Worm (Caenorhabditis elegans) whole organism, L4 larva: ENCODE results near the gene ztf-30.
A peak's percentile ranks its signal among the peaks of the same experiment; 100 is the strongest.

Experiments used
- D1046.2 ChIP-seq: fragments of 200-800 bp; sonication (Bioruptor generic); IDR thresholded peaks from 2 replicates; pipeline ENCODE4 v1.3.6; 2022; ENCODE audit warnings: missing genetic modification characterization, missing compliant biosample characterization
- F26F4.8 ChIP-seq: fragments of 200-800 bp; sonication (Bioruptor generic); conservative IDR thresholded peaks from 2 replicates; pipeline ENCODE4 v1.3.6; 2022; ENCODE audit warnings: missing genetic modification characterization, missing compliant biosample characterization
- F37D6.2 ChIP-seq: sonication (generic microtip); optimal IDR thresholded peaks from 2 replicates; lab custom pipeline; 2016; ENCODE audit warnings: mild to moderate bottlenecking, missing genetic modification characterization, missing compliant biosample characterization
- F44E2.7 ChIP-seq: fragments of 200-800 bp; sonication (Bioruptor generic); IDR thresholded peaks from 2 replicates; pipeline ENCODE4 v2.1.2; 2022; ENCODE audit warnings: missing genetic modification characterization, missing compliant biosample characterization
- T20F7.1 ChIP-seq: fragments of 200-800 bp; sonication (Bioruptor generic); optimal IDR thresholded peaks from 2 replicates; lab custom pipeline; 2018; ENCODE audit warnings: mild to moderate bottlenecking, missing genetic modification characterization, missing compliant biosample characterization
- T26A8.4 ChIP-seq: fragments of 200-800 bp; sonication (Bioruptor generic); IDR thresholded peaks from 2 replicates; pipeline ENCODE4 v1.3.6; 2022; ENCODE audit warnings: missing genetic modification characterization, missing compliant biosample characterization
- Y105C5A.15 ChIP-seq: fragments of 200-800 bp; sonication (Bioruptor generic); IDR thresholded peaks from 2 replicates; pipeline ENCODE4 v1.3.6; 2022; ENCODE audit warnings: missing genetic modification characterization, missing compliant biosample characterization
- aha-1 ChIP-seq: fragments of 150-350 bp; peaks from one replicate; lab custom pipeline; 2014; ENCODE audit warnings: missing biosample characterization, missing genetic modification characterization
- ceh-20 ChIP-seq: fragments of 200-800 bp; sonication (Bioruptor generic); IDR thresholded peaks from 2 replicates; pipeline ENCODE4 v1.3.6; 2022; ENCODE audit warnings: missing genetic modification reagents, missing genetic modification characterization, missing compliant biosample characterization
- ceh-44 ChIP-seq: fragments of 200-800 bp; sonication (Bioruptor generic); IDR thresholded peaks from 2 replicates; pipeline ENCODE4 v1.3.6; 2022; ENCODE audit warnings: missing genetic modification reagents, missing genetic modification characterization, missing compliant biosample characterization
- ceh-62 ChIP-seq: sonication (generic microtip); optimal IDR thresholded peaks from 2 replicates; lab custom pipeline; 2017; ENCODE audit warnings: missing biosample characterization, missing genetic modification characterization
- ctbp-1 ChIP-seq: fragments of 200-800 bp; sonication (Bioruptor generic); IDR thresholded peaks from 2 replicates; pipeline ENCODE4 v1.3.6; 2022; ENCODE audit warnings: missing genetic modification reagents, missing genetic modification characterization, missing compliant biosample characterization
- daf-16 ChIP-seq, 3 experiments: sonication (generic microtip); optimal IDR thresholded peaks; 2 replicates each; lab custom pipeline; 2016 to 2017; ENCODE audit warnings: missing genetic modification characterization in 3 of 3, missing genetic modification reagents in 3 of 3, mild to moderate bottlenecking in 2 of 3, missing compliant biosample characterization in 2 of 3, missing biosample characterization in 1 of 3, moderate library complexity in 1 of 3
- daf-8 ChIP-seq: fragments of 200-800 bp; sonication (Bioruptor generic); IDR thresholded peaks from 2 replicates; pipeline ENCODE4 v1.3.6; 2022; ENCODE audit warnings: missing genetic modification characterization, missing compliant biosample characterization
- dmd-8 ChIP-seq: fragments of 200-800 bp; sonication (Bioruptor generic); IDR thresholded peaks from 2 replicates; pipeline ENCODE4 v1.3.6; 2022; ENCODE audit warnings: missing genetic modification characterization, missing compliant biosample characterization
- dmd-9 ChIP-seq: fragments of 200-800 bp; sonication (Bioruptor generic); IDR thresholded peaks from 2 replicates; pipeline ENCODE4 v1.3.6; 2022; ENCODE audit warnings: missing genetic modification reagents, missing genetic modification characterization, missing compliant biosample characterization
- egl-27 ChIP-seq: sonication (generic microtip); optimal IDR thresholded peaks from 3 replicates; lab custom pipeline; 2017; ENCODE audit warnings: missing biosample characterization, missing genetic modification reagents, missing genetic modification characterization
- hmg-1.1 ChIP-seq: fragments of 200-800 bp; sonication (Bioruptor generic); IDR thresholded peaks from 2 replicates; pipeline ENCODE4 v1.3.6; 2022; ENCODE audit warnings: missing genetic modification reagents, missing genetic modification characterization, missing compliant biosample characterization
- lim-7 ChIP-seq: fragments of 200-800 bp; sonication (Bioruptor generic); IDR thresholded peaks from 2 replicates; pipeline ENCODE4 v1.3.6; 2022; ENCODE audit warnings: missing genetic modification characterization, missing compliant biosample characterization
- lsy-2 ChIP-seq, 2 experiments: fragments of 150-350 bp in 1 of 2; sonication (generic microtip) in 1 of 2; optimal IDR thresholded peaks; 2 replicates each; lab custom pipeline; 2014 to 2017; ENCODE audit warnings: missing biosample characterization in 2 of 2, missing genetic modification characterization in 2 of 2
- madf-5 ChIP-seq, 2 experiments: fragments of 200-800 bp; sonication (Bioruptor generic); IDR thresholded peaks; 2 replicates each; pipeline ENCODE4 v1.3.6; 2022; ENCODE audit warnings: missing compliant biosample characterization in 2 of 2, missing genetic modification characterization in 2 of 2
- madf-9 ChIP-seq: fragments of 200-800 bp; sonication (Bioruptor generic); conservative IDR thresholded peaks from 2 replicates; pipeline ENCODE4 v1.3.6; 2022; ENCODE audit warnings: missing genetic modification reagents, missing genetic modification characterization, missing compliant biosample characterization
- mdl-1 ChIP-seq, 2 experiments: fragments of 150-350 bp in 1 of 2; sonication (generic microtip) in 1 of 2; optimal IDR thresholded peaks; 2 replicates each; lab custom pipeline; 2014 to 2017; ENCODE audit warnings: missing biosample characterization in 2 of 2, missing genetic modification characterization in 2 of 2
- mes-2 ChIP-seq: sonication (generic microtip); optimal IDR thresholded peaks from 2 replicates; lab custom pipeline; 2016; ENCODE audit warnings: missing genotype, mild to moderate bottlenecking, missing genetic modification characterization, missing compliant biosample characterization; ENCODE audit not compliant: poor library complexity, severe bottlenecking
- mxl-2 ChIP-seq: fragments of 200-800 bp; sonication (Bioruptor generic); conservative IDR thresholded peaks from 2 replicates; pipeline ENCODE4 v1.3.6; 2022; ENCODE audit warnings: missing genetic modification reagents, missing genetic modification characterization, missing compliant biosample characterization
- nhr-25 ChIP-seq: sonication (generic microtip); optimal IDR thresholded peaks from 2 replicates; lab custom pipeline; 2017; ENCODE audit warnings: missing genetic modification characterization, mild to moderate bottlenecking, missing compliant biosample characterization, antibody characterized with exemption, moderate library complexity, borderline replicate concordance; ENCODE audit not compliant: insufficient read depth
- nhr-41 ChIP-seq: fragments of 200-800 bp; sonication (Bioruptor generic); IDR thresholded peaks from 2 replicates; pipeline ENCODE4 v1.3.6; 2022; ENCODE audit warnings: missing genetic modification reagents, missing genetic modification characterization, missing compliant biosample characterization
- nhr-48 ChIP-seq: sonication (generic microtip); optimal IDR thresholded peaks from 2 replicates; lab custom pipeline; 2016; ENCODE audit warnings: mild to moderate bottlenecking, missing genetic modification characterization, missing compliant biosample characterization
- nhr-76 ChIP-seq: fragments of 150-350 bp; optimal IDR thresholded peaks from 2 replicates; lab custom pipeline; 2014; ENCODE audit warnings: missing biosample characterization, missing genetic modification characterization
- pha-4 ChIP-seq, 2 experiments: fragments of 150-350 bp in 1 of 2; fragments of 200-800 bp in 1 of 2; sonication (Bioruptor generic) in 1 of 2; IDR thresholded peaks in 1 of 2; optimal IDR thresholded peaks in 1 of 2; 2 replicates each; pipeline versions ENCODE4 v1.3.6 to Lab custom; 2014 to 2022; ENCODE audit warnings: missing genetic modification characterization in 2 of 2, missing genetic modification reagents in 2 of 2, missing biosample characterization in 1 of 2, missing compliant biosample characterization in 1 of 2
- saeg-2 ChIP-seq: fragments of 200-800 bp; sonication (Bioruptor generic); IDR thresholded peaks from 2 replicates; pipeline ENCODE4 v1.3.6; 2022; ENCODE audit warnings: missing genetic modification reagents, missing genetic modification characterization, missing compliant biosample characterization
- snpc-1.2 ChIP-seq: fragments of 200-800 bp; sonication (Bioruptor generic); IDR thresholded peaks from 2 replicates; pipeline ENCODE4 v1.3.6; 2022; ENCODE audit warnings: missing genetic modification reagents, missing genetic modification characterization, missing compliant biosample characterization
- unc-130 ChIP-seq: sonication (generic microtip); optimal IDR thresholded peaks from 2 replicates; lab custom pipeline; 2016; ENCODE audit warnings: missing genetic modification reagents, missing genetic modification characterization, missing compliant biosample characterization
- unc-39 ChIP-seq: sonication (generic microtip); optimal IDR thresholded peaks from 2 replicates; lab custom pipeline; 2017; ENCODE audit warnings: missing biosample characterization, missing genetic modification characterization
- unc-62 ChIP-seq, 3 experiments: fragments of 150-350 bp in 1 of 3; sonication (generic microtip); optimal IDR thresholded peaks in 2 of 3; peaks in 1 of 3; 1 replicate in 1 of 3; 2 replicates in 2 of 3; lab custom pipeline; 2014 to 2017; ENCODE audit warnings: missing biosample characterization in 3 of 3, missing genetic modification characterization in 3 of 3, missing genetic modification reagents in 3 of 3, missing genotype in 1 of 3
- vab-7 ChIP-seq: fragments of 200-800 bp; sonication (Bioruptor generic); IDR thresholded peaks from 2 replicates; pipeline ENCODE4 v1.3.6; 2022; ENCODE audit warnings: missing genetic modification reagents, missing genetic modification characterization, missing compliant biosample characterization

Gene ztf-30

ce11 chrIII:8597770-8598169 lies at the start of gene ztf-30:
Gene ztf-30, minus strand, starts transcription at chrIII:8597870.
- TF ChIP-seq ceh-62 (no peak), nhr-48 (tag; lab: Kevin White, UChicago) (no peak), pha-4 (GFP tag; IDR thresholded peaks at IDR 0.05; lab: Robert Waterston, UW) (no peak), pha-4 (tag; optimal IDR thresholded peaks at IDR 0.05; lab: Kevin White, UChicago) (no peak), ctbp-1 (no peak), egl-27 (tag; lab: Kevin White, UChicago) (no peak), mxl-2 (GFP tag; lab: Robert Waterston, UW) (no peak), nhr-41 (GFP tag; lab: Robert Waterston, UW) (no peak), madf-5 (GFP tag; IDR thresholded peaks at IDR 0.05; lab: Robert Waterston, UW) (no peak), daf-8 (GFP tag; lab: Robert Waterston, UW) (no peak), saeg-2 (GFP tag; lab: Robert Waterston, UW) (no peak), F37D6.2 (tag; lab: Kevin White, UChicago) (no peak), Y105C5A.15 (no peak), dmd-8 (GFP tag; lab: Robert Waterston, UW) (no peak), aha-1 (tag; lab: Kevin White, UChicago) (no peak)

- TF ChIP-seq unc-130 (GFP tag; lab: Kevin White, UChicago) (peak; percentile 26), F26F4.8 (GFP tag; lab: Robert Waterston, UW) (0 out of 2 replicates have a peak, but pooled peaks have one; percentile 42), mdl-1 (tag; optimal IDR thresholded peaks at IDR 0.05; lab: Kevin White, UChicago) (no peak), pha-4 (GFP tag; IDR thresholded peaks at IDR 0.05; lab: Robert Waterston, UW) (peak; percentile 66; the same call in 1 of the 2 replicates), pha-4 (tag; optimal IDR thresholded peaks at IDR 0.05; lab: Kevin White, UChicago) (no peak), madf-9 (no peak), D1046.2 (GFP tag; lab: Robert Waterston, UW) (0 out of 2 replicates have a peak, but pooled peaks have one; percentile 47), lim-7 (GFP tag; lab: Robert Waterston, UW) (peak; percentile 77), nhr-41 (GFP tag; lab: Robert Waterston, UW) (0 out of 2 replicates have a peak, but pooled peaks have one; percentile 25), ceh-20 (GFP tag; lab: Robert Waterston, UW) (0 out of 2 replicates have a peak, but pooled peaks have one; percentile 15), vab-7 (GFP tag; lab: Robert Waterston, UW) (peak; percentile 71), nhr-76 (tag; lab: Kevin White, UChicago) (no peak), unc-39 (tag; lab: Kevin White, UChicago) (no peak), ctbp-1 (0 out of 2 replicates have a peak, but pooled peaks have one; percentile 32), F44E2.7 (0 out of 2 replicates have a peak, but pooled peaks have one; percentile 60), mes-2 (tag; lab: Kevin White, UChicago) (peak; percentile 54), T26A8.4 (0 out of 2 replicates have a peak, but pooled peaks have one; percentile 11), hmg-1.1 (GFP tag; lab: Robert Waterston, UW) (0 out of 2 replicates have a peak, but pooled peaks have one; percentile 12), saeg-2 (GFP tag; lab: Robert Waterston, UW) (0 out of 2 replicates have a peak, but pooled peaks have one; percentile 26), dmd-9 (no peak), T20F7.1 (peak; percentile 13), ceh-44 (GFP tag; lab: Robert Waterston, UW) (0 out of 2 replicates have a peak, but pooled peaks have one; percentile 39), lsy-2 (tag; optimal IDR thresholded peaks at IDR 0.05; lab: Kevin White, UChicago) (no peak), unc-62 (GFP tag; optimal IDR thresholded peaks at IDR 0.05 in 1 of 2; lab: Kevin White, UChicago) (no peak), unc-62 (tag; optimal IDR thresholded peaks at IDR 0.05; lab: Kevin White, UChicago) (no peak), daf-16 (GFP tag; optimal IDR thresholded peaks at IDR 0.05; lab: Kevin White, UChicago) (peak in 1 of 2 experiments; percentile 45), daf-16 (tag; optimal IDR thresholded peaks at IDR 0.05; lab: Kevin White, UChicago) (peak; percentile 35), snpc-1.2 (GFP tag; lab: Robert Waterston, UW) (peak; percentile 37; the same call in 1 of the 2 replicates), nhr-25 (tag; lab: Kevin White, UChicago) (no peak)
Measured at ce11 chrIII:8646021-8646420, 48.4 kb upstream of the ztf-30 start.
